Fruit fly (Drosophila melanogaster): ENCODE data around the gene CG7611.

The CG7611 gene

DNA sequence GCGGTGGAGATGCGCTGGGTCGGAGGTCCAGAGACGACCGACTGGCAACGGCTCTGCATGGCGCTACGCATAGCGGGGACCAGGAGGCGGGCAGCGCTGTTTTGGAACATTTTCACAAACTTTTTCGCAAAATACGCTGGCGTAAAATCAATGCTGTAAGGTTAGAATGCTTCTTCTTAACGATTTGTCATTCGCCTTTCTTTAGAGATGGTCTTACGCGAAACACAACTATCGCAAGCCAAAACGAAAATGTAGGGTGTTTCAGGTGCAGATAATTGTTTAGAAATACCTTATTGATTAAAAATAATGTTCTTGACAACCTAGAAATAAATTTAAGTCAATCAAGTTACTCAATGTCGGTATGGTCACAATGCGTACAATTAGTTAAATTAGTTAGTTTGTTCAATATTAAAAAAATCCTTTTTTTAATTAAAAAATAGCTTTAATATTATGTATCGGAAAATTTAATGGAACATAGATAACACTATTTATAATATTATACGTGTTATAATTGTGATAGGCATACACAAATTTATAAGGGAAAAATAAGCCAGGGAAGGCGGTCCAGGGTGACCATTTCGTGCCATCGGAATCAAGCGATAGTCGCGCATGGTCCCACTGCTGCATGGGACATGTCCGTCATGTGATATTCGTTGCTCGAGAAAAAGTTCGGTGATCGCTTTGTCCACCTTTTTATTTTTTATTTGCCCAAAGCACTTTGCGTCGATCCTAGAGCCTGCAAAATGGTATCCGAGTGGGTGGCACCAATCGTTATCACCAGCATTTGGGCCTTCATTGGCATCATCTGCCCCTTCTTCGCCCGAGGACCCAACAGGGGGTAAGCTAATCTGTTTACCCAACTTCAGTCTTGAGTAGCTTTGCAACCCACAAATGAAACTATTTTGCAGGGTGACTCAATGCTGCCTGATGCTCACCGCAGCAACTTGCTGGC is 16.5 kb downstream of the CG7611 start, which contains the start of the genes COX8 and VhaM9.7-b (continued):
- no peak for TF ChIP-seq Ets96B (tag; optimal IDR thresholded peaks at IDR 0.05)
- TF ChIP-seq CG32006 (GFP tag; optimal IDR thresholded peaks at IDR 0.05) = no peak
- peak; percentile 54 for TF ChIP-seq Sox15 (GFP tag; optimal IDR thresholded peaks at IDR 0.05)
- TF ChIP-seq dac (GFP tag; optimal IDR thresholded peaks at IDR 0.05) = no peak
- no peak for TF ChIP-seq CG15336 (GFP tag; IDR thresholded peaks at IDR 0.05)
- TF ChIP-seq CG11902 (GFP tag; optimal IDR thresholded peaks at IDR 0.05) = peak; percentile 55
- TF ChIP-seq ss (GFP tag; optimal IDR thresholded peaks at IDR 0.05) = no peak
- no peak for TF ChIP-seq Eip75B (GFP tag; optimal IDR thresholded peaks at IDR 0.05)
- TF ChIP-seq CG6854 (GFP tag; optimal IDR thresholded peaks at IDR 0.05) = no peak
- no peak for TF ChIP-seq CG6276 (GFP tag; optimal IDR thresholded peaks at IDR 0.05)
- no peak for TF ChIP-seq Smox (GFP tag; optimal IDR thresholded peaks at IDR 0.05)
- TF ChIP-seq cyc (GFP tag; optimal IDR thresholded peaks at IDR 0.05) = peak; percentile 60
- TF ChIP-seq pdm3 (GFP tag; optimal IDR thresholded peaks at IDR 0.05) = no peak
- TF ChIP-seq CG16779 (tag; optimal IDR thresholded peaks at IDR 0.05) = no peak
- TF ChIP-seq eg (GFP tag; IDR thresholded peaks at IDR 0.05) = no peak
- no peak for TF ChIP-seq acj6 (GFP tag; optimal IDR thresholded peaks at IDR 0.05)
- TF ChIP-seq CG10669 (GFP tag; optimal IDR thresholded peaks at IDR 0.05) = no peak
- TF ChIP-seq CG11294 (GFP tag; IDR thresholded peaks at IDR 0.05) = no peak
- TF ChIP-seq CG6163 (GFP tag; IDR thresholded peaks at IDR 0.05) = no peak
- TF ChIP-seq Sox102F (GFP tag; optimal IDR thresholded peaks at IDR 0.05) = no peak

DNA sequence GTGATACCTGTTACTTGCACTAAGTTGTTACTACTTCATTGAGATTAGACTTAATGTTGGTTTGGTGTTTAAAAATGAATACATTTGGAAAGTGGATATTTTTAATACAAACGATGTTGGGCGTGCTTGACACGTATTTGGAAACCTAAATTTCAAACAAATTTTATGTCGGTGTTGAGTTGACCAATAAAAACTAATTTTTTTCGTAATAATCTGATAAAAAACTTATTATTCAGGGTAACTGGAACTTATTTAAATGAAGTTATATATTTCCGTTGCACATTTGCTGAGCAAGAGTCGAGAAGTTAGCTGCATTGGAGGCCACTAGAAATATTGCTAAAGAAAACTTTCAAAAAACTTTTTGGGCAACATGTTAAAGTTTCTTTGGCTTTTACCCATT is 19.1 kb downstream of the CG7611 start, which contains the start of gene CG33290:
Gene CG33290, plus strand, starts transcription at position 301 of the 400 bp plus-strand sequence.
- TF ChIP-seq eg (GFP tag; IDR thresholded peaks at IDR 0.05) (no peak), CG3919 (GFP tag; optimal IDR thresholded peaks at IDR 0.05) (no peak), CG10669 (GFP tag; optimal IDR thresholded peaks at IDR 0.05) (no peak), Eip78C (GFP tag) (no peak), ss (GFP tag; optimal IDR thresholded peaks at IDR 0.05) (no peak), net (GFP tag; optimal IDR thresholded peaks at IDR 0.05) (no peak), Met (GFP tag; optimal IDR thresholded peaks at IDR 0.05) (no peak), CG3032 (tag; optimal IDR thresholded peaks at IDR 0.05) (no peak)

DNA sequence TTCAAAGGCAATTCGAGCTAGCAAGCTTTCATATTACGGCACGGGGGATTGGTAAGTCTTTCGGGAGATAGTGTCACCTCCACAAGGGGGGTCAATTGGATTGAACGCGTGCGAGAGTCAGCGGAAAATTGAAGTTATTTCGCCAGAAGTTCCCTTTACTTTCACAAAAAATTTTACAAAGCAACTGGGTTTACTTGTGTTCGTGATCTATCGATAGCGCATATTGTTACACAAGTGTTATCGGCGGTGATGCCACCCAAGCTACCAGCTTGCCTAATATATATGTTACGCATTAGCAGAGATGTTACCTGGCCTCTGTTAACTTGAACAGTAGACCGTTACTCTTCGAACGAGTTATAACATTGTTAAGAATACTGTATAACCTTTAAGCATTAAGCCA is 31.8 kb downstream of the CG7611 start, which contains the start of gene Wnk:
Gene Wnk, minus strand, starts transcription at position 177 of the 400 bp plus-strand sequence.
- TF ChIP-seq fd85E (GFP tag; optimal IDR thresholded peaks at IDR 0.05) (no peak), CG16779 (tag; optimal IDR thresholded peaks at IDR 0.05) (no peak), CG8632 (GFP tag; optimal IDR thresholded peaks at IDR 0.05) (no peak), achi (GFP tag; optimal IDR thresholded peaks at IDR 0.05) (no peak), esn (GFP tag; optimal IDR thresholded peaks at IDR 0.05) (no peak), net (GFP tag; optimal IDR thresholded peaks at IDR 0.05) (no peak), CG11762 (GFP tag; optimal IDR thresholded peaks at IDR 0.05; ENCODE audit: insufficient read depth) (no peak), Met (GFP tag; optimal IDR thresholded peaks at IDR 0.05) (no peak), Hr39 (GFP tag; optimal IDR thresholded peaks at IDR 0.05) (no peak), CG10631 (GFP tag; optimal IDR thresholded peaks at IDR 0.05) (no peak), CG7368 (GFP tag; optimal IDR thresholded peaks at IDR 0.05) (no peak), Hr38 (GFP tag; optimal IDR thresholded peaks at IDR 0.05) (no peak), cyc (GFP tag; optimal IDR thresholded peaks at IDR 0.05) (no peak), Lpt (GFP tag; optimal IDR thresholded peaks at IDR 0.05) (no peak), Sox102F (GFP tag; optimal IDR thresholded peaks at IDR 0.05) (no peak), CG34406 (GFP tag; optimal IDR thresholded peaks at IDR 0.05) (no peak), Sox15 (GFP tag; optimal IDR thresholded peaks at IDR 0.05) (no peak), lz (GFP tag; optimal IDR thresholded peaks at IDR 0.05) (no peak), Hr4 (GFP tag; optimal IDR thresholded peaks at IDR 0.05) (no peak), Gug (GFP tag; IDR thresholded peaks at IDR 0.05) (no peak)
